Worm (Caenorhabditis elegans): ENCODE data around the gene nhr-58.

ce11 chrV:576918-577317 is 44.9 kb downstream of the nhr-58 start:
- TF ChIP-seq him-1 (tag; optimal IDR thresholded peaks at IDR 0.05) = no peak
- TF ChIP-seq W03F9.2 (tag; optimal IDR thresholded peaks at IDR 0.05) = no peak
- TF ChIP-seq dao-5 (tag; optimal IDR thresholded peaks at IDR 0.05) = no peak
